Worm (Caenorhabditis elegans) whole organism, young adult: ENCODE data around the gene C02F5.10.
A peak's percentile ranks its signal among the peaks of the same experiment; 100 is the strongest.

Source experiments
- B0019.2 ChIP-seq: fragments of 200-800 bp; sonication (Bioruptor generic); conservative IDR thresholded peaks from 2 replicates; pipeline ENCODE4 v1.3.6; 2022; ENCODE audit warnings: missing genetic modification reagents, missing genetic modification characterization, missing compliant biosample characterization
- C06A6.2 ChIP-seq: fragments of 200-800 bp; sonication (Bioruptor generic); conservative IDR thresholded peaks from 2 replicates; pipeline ENCODE4 v1.3.6; 2022; ENCODE audit warnings: missing genetic modification characterization, missing compliant biosample characterization
- F39B2.1 ChIP-seq: fragments of 200-800 bp; sonication (Bioruptor generic); IDR thresholded peaks from 2 replicates; pipeline ENCODE4 v1.3.6; 2022; ENCODE audit warnings: missing genetic modification reagents, missing genetic modification characterization, missing compliant biosample characterization
- F52B5.7 ChIP-seq: sonication (generic microtip); optimal IDR thresholded peaks from 2 replicates; lab custom pipeline; 2016; ENCODE audit warnings: mild to moderate bottlenecking, missing genetic modification characterization, missing compliant biosample characterization
- F55B11.4 ChIP-seq: sonication (generic microtip); optimal IDR thresholded peaks from 2 replicates; lab custom pipeline; 2016; ENCODE audit warnings: missing compliant biosample characterization, missing genetic modification characterization, borderline replicate concordance; ENCODE audit not compliant: insufficient read depth
- F57C9.4 ChIP-seq: sonication (generic microtip); optimal IDR thresholded peaks from 2 replicates; lab custom pipeline; 2017; ENCODE audit warnings: mild to moderate bottlenecking, missing genetic modification characterization, missing compliant biosample characterization
- K11D2.4 ChIP-seq: fragments of 200-800 bp; sonication (Bioruptor generic); IDR thresholded peaks from 2 replicates; pipeline ENCODE4 v1.3.6; 2022; ENCODE audit warnings: missing genetic modification reagents, missing genetic modification characterization, missing compliant biosample characterization
- K12H6.12 ChIP-seq: fragments of 200-800 bp; sonication (Bioruptor generic); optimal IDR thresholded peaks from 2 replicates; lab custom pipeline; 2018; ENCODE audit warnings: mild to moderate bottlenecking, missing genetic modification characterization, missing compliant biosample characterization
- ZK185.1 ChIP-seq: sonication (generic microtip); optimal IDR thresholded peaks from 2 replicates; lab custom pipeline; 2016; ENCODE audit warnings: mild to moderate bottlenecking, missing genetic modification characterization, missing compliant biosample characterization; ENCODE audit not compliant: poor library complexity, severe bottlenecking
- cebp-1 ChIP-seq, 2 experiments: fragments of 200-800 bp in 1 of 2; sonication (Bioruptor generic) in 1 of 2; sonication (generic microtip) in 1 of 2; IDR thresholded peaks in 1 of 2; optimal IDR thresholded peaks in 1 of 2; 2 replicates each; pipeline versions ENCODE4 v1.3.6 to Lab custom; 2017 to 2022; ENCODE audit warnings: missing compliant biosample characterization in 2 of 2, missing genetic modification characterization in 2 of 2, mild to moderate bottlenecking in 1 of 2, missing genetic modification reagents in 1 of 2, moderate library complexity in 1 of 2
- cebp-2 ChIP-seq: fragments of 200-800 bp; sonication (Bioruptor generic); IDR thresholded peaks from 2 replicates; pipeline ENCODE4 v1.3.6; 2022; ENCODE audit warnings: missing genetic modification characterization, missing compliant biosample characterization
- ceh-100 ChIP-seq: fragments of 200-800 bp; sonication (Bioruptor generic); IDR thresholded peaks from 2 replicates; pipeline ENCODE4 v1.3.6; 2022; ENCODE audit warnings: missing genetic modification reagents, missing genetic modification characterization, missing compliant biosample characterization
- ceh-58 ChIP-seq: fragments of 200-800 bp; sonication (Bioruptor generic); IDR thresholded peaks from 2 replicates; pipeline ENCODE4 v1.3.6; 2022; ENCODE audit warnings: missing genetic modification characterization, missing compliant biosample characterization
- die-1 ChIP-seq: sonication (generic microtip); optimal IDR thresholded peaks from 2 replicates; lab custom pipeline; 2016; ENCODE audit warnings: missing genotype, mild to moderate bottlenecking, missing genetic modification characterization, missing compliant biosample characterization
- dox-1 ChIP-seq: fragments of 200-800 bp; sonication (Bioruptor generic); IDR thresholded peaks from 2 replicates; pipeline ENCODE4 v1.3.6; 2022; ENCODE audit warnings: missing genetic modification reagents, missing genetic modification characterization, missing compliant biosample characterization
- dpl-1 ChIP-seq: fragments of 150-350 bp; optimal IDR thresholded peaks from 2 replicates; lab custom pipeline; 2014; ENCODE audit warnings: missing biosample characterization, missing genetic modification reagents, missing genetic modification characterization
- egrh-3 ChIP-seq: fragments of 200-800 bp; sonication (Bioruptor generic); IDR thresholded peaks from 2 replicates; pipeline ENCODE4 v1.3.6; 2022; ENCODE audit warnings: missing genetic modification reagents, missing genetic modification characterization, missing compliant biosample characterization
- ekl-4 ChIP-seq: fragments of 200-800 bp; sonication (Bioruptor generic); IDR thresholded peaks from 2 replicates; pipeline ENCODE4 v1.3.6; 2022; ENCODE audit warnings: missing genetic modification reagents, missing genetic modification characterization, missing compliant biosample characterization
- fkh-3 ChIP-seq: sonication (generic microtip); optimal IDR thresholded peaks from 2 replicates; lab custom pipeline; 2016; ENCODE audit warnings: mild to moderate bottlenecking, missing genetic modification characterization, missing compliant biosample characterization
- lag-1 ChIP-seq: fragments of 200-800 bp; sonication (Bioruptor generic); IDR thresholded peaks from 2 replicates; pipeline ENCODE4 v1.3.6; 2022; ENCODE audit warnings: missing genetic modification reagents, missing genetic modification characterization, missing compliant biosample characterization
- mxl-1 ChIP-seq: sonication (generic microtip); optimal IDR thresholded peaks from 2 replicates; lab custom pipeline; 2016; ENCODE audit warnings: missing genetic modification characterization, missing compliant biosample characterization
- nfya-1 ChIP-seq: sonication (generic microtip); optimal IDR thresholded peaks from 2 replicates; lab custom pipeline; 2017; ENCODE audit warnings: antibody characterized with exemption, missing compliant biosample characterization, missing genetic modification characterization, borderline replicate concordance; ENCODE audit not compliant: insufficient read depth
- nfyb-1 ChIP-seq: fragments of 200-800 bp; sonication (Bioruptor generic); IDR thresholded peaks from 2 replicates; pipeline ENCODE4 v1.3.6; 2022; ENCODE audit warnings: missing genetic modification reagents, missing genetic modification characterization, missing compliant biosample characterization
- nhr-80 ChIP-seq: sonication (generic microtip); optimal IDR thresholded peaks from 2 replicates; lab custom pipeline; 2016; ENCODE audit warnings: missing genetic modification characterization, missing compliant biosample characterization
- repo-1 ChIP-seq: sonication (generic microtip); optimal IDR thresholded peaks from 2 replicates; lab custom pipeline; 2017; ENCODE audit warnings: mild to moderate bottlenecking, missing genetic modification characterization, missing compliant biosample characterization
- snpc-1.3 ChIP-seq: sonication (generic microtip); optimal IDR thresholded peaks from 2 replicates; lab custom pipeline; 2017; ENCODE audit warnings: missing genetic modification characterization, mild to moderate bottlenecking, missing compliant biosample characterization, antibody characterized with exemption, moderate library complexity, missing genotype, missing genetic modification reagents; ENCODE audit not compliant: insufficient read depth
- tbp1 ChIP-seq: fragments of 200-800 bp; sonication (Bioruptor generic); optimal IDR thresholded peaks from 2 replicates; lab custom pipeline; 2018; ENCODE audit warnings: mild to moderate bottlenecking, missing genetic modification characterization, missing compliant biosample characterization
- tlf-1 ChIP-seq: fragments of 200-800 bp; sonication (Bioruptor generic); optimal IDR thresholded peaks from 2 replicates; lab custom pipeline; 2018; ENCODE audit warnings: mild to moderate bottlenecking, missing genetic modification characterization, missing compliant biosample characterization
- unc-62 ChIP-seq: fragments of 150-350 bp; optimal IDR thresholded peaks from 2 replicates; lab custom pipeline; 2014; ENCODE audit warnings: missing biosample characterization, missing genetic modification reagents, missing genetic modification characterization
- zfh-2 ChIP-seq: fragments of 200-800 bp; sonication (Bioruptor generic); conservative IDR thresholded peaks from 2 replicates; pipeline ENCODE4 v1.3.6; 2022; ENCODE audit warnings: missing genetic modification reagents, missing genetic modification characterization, missing compliant biosample characterization
- ztf-18 ChIP-seq: sonication (generic microtip); optimal IDR thresholded peaks from 2 replicates; lab custom pipeline; 2016; ENCODE audit warnings: missing genotype, mild to moderate bottlenecking, missing genetic modification characterization, missing compliant biosample characterization
- ztf-22 ChIP-seq: fragments of 200-800 bp; sonication (Bioruptor generic); optimal IDR thresholded peaks from 2 replicates; lab custom pipeline; 2018; ENCODE audit warnings: mild to moderate bottlenecking, missing genetic modification characterization, moderate library complexity, missing compliant biosample characterization

C02F5.10 gene

DNA sequence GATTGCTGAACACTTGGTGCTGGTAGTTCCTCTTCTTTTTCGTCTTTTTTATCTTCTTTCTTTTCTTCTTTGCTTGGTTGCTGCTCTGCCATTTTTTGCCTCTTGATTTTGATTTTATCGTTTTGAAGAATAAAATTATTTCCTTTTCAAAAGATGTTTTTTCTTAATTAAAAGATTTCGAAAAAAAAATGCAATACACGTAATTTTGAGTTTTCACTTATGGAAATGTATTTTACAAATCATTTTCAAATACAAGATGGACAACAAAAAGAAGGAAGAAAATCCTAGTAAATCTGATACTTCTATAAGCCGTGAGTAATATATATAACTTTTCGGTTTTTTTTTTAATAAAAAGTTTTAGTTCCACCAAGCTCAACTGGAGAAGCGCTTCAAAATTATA is at the start of gene C02F5.10, which contains the start of gene C02F5.2:
TSS of gene C02F5.10 (minus strand) at position 101 of the 400 bp plus-strand sequence.
TSS of gene C02F5.2 (plus strand) at position 239 of the 400 bp plus-strand sequence.
- no peak for TF ChIP-seq cebp-1 (GFP tag; IDR thresholded peaks at IDR 0.05; lab: Robert Waterston, UW)
- TF ChIP-seq cebp-1 (tag; optimal IDR thresholded peaks at IDR 0.05; lab: Kevin White, UChicago) = no peak
- TF ChIP-seq mxl-1 (tag; lab: Kevin White, UChicago) = no peak
- TF ChIP-seq cebp-2 (GFP tag; lab: Robert Waterston, UW) = no peak
- no peak for TF ChIP-seq tbp1 (GFP tag; lab: Kevin White, UChicago)
- TF ChIP-seq snpc-1.3 (tag; lab: Kevin White, UChicago) = no peak
- TF ChIP-seq lag-1 (GFP tag; lab: Robert Waterston, UW) = no peak
- TF ChIP-seq F57C9.4 (tag; lab: Kevin White, UChicago) = no peak
- no peak for TF ChIP-seq ceh-100 (GFP tag; lab: Robert Waterston, UW)
- TF ChIP-seq repo-1 (tag; lab: Kevin White, UChicago) = no peak
- TF ChIP-seq tlf-1 = no peak
- TF ChIP-seq ZK185.1 = no peak
- no peak for TF ChIP-seq ztf-22 (GFP tag; lab: Kevin White, UChicago)

DNA sequence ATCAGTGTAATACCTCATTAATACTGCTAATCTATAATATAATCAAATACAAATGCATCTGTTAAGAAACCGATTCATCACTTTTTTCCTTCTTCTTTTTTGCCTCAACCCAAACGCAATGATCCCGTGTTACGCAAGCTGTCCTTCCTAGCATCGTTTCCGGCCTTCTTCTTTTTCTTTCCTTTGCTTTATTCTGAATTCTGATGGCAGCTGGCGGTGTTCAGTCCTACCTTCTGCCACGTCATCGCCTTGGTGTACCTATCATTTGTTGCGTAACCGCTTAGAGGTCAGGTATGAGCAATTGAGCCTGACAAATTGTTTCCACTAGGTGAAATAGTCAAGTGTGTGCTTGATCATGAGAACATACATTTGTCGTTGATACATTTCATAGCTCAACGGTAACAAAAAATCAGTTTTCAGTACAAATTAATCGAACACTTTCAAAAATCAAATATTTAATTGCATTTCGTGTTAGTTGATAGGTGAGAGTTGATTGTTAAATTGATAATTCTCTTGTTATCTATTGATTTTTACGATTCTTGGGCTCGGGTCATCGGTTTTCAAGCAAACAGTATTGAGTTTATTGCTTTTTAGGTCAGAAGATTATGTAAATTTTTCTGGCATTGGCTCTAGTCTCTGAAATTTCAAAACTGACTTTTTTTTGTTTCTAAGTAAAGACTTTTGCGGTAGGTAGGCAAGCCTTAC is 49.1 kb upstream of the C02F5.10 start:
- no peak for TF ChIP-seq nfyb-1
- TF ChIP-seq zfh-2 (GFP tag; lab: Robert Waterston, UW) = no peak

DNA sequence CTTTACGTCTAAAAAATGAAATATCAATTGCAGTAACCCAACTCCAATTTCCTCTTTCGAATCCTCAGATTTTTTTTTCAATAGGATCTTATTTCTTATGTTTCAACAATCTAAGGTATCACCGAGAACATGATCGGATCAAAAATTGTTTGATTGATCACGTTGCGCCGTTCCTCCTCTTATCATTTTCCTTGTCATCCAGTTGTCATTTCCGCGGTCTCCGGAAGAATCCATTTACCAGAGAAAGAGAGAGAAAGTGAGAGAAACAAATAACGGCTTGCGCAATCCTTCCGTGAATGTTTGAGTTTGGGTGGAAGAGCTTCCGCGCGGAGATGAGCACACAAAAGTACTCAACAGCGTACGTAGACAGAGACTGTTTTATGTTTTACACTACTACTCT is 44.0 kb upstream of the C02F5.10 start:
- TF ChIP-seq nhr-80 (tag; lab: Kevin White, UChicago) (peak; percentile 68), C06A6.2 (no peak), unc-62 (GFP tag; lab: Kevin White, UChicago) (peak; percentile 42)

DNA sequence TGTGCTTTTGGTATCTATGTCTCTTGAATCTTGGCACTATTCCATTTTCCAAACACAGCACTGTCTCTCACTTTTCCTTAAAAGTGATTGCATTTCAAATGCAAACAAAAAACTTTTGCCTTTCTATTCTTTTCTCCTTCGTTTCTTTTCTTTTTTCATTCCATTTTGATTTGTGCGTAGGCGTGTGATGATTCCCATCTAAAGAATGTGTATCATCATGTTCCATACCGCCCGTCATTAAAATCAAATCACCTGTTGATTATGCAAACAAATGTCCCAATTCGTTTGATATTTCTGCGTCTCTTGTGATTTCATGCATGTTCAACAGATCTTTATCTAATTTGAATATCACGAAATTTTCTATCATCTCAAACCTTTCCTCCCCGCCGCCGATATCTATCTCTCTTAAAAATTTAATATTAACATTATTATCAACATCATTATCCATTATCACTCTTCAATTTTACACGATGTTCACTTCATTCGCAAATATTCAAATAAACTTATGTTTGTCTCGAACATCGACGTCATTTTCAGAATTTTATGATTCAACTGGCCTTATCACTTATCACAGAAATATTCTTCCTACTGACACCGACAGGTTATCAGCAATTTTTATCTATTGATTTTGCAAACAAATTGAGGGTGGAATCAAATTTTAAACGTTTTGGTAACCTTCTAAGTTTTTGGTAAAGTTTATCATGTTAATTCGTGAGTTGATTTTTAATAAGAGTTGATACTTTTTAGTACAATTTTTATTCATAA is 42.2 kb upstream of the C02F5.10 start:
- TF ChIP-seq K12H6.12 (tag; lab: Kevin White, UChicago) (no peak), nhr-80 (tag; lab: Kevin White, UChicago) (peak; percentile 60), dox-1 (0 out of 2 replicates have a peak, but pooled peaks have one; percentile 22), F57C9.4 (tag; lab: Kevin White, UChicago) (no peak)

DNA sequence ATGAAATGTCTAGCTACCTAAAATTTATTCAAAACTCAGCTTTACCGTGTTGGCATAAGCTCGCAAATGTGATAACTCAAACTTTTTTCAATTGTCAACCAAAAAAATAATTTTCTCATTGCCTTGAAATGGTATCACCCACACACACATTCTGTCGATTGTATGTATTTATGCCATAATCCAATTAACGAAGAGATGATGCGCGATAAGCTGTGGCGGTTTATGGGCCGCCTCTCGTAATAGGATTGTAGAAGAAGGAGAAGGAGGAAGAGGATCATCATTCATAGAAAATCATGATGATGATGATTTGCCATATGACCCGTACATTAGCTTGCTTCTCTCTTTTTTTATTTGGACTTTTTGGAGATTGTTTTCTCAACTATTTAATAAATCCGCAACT is 39.9 kb upstream of the C02F5.10 start:
- TF ChIP-seq fkh-3 (tag; lab: Kevin White, UChicago) (no peak), dpl-1 (no peak), K11D2.4 (GFP tag; lab: Robert Waterston, UW) (no peak), ceh-58 (GFP tag; lab: Robert Waterston, UW) (no peak), ekl-4 (no peak), egrh-3 (GFP tag; lab: Robert Waterston, UW) (no peak), mxl-1 (tag; lab: Kevin White, UChicago) (no peak), nfya-1 (tag; lab: Kevin White, UChicago) (no peak), B0019.2 (GFP tag; lab: Robert Waterston, UW) (no peak), ztf-18 (no peak), die-1 (tag; lab: Kevin White, UChicago) (no peak), F55B11.4 (tag; lab: Kevin White, UChicago) (no peak), F52B5.7 (tag; lab: Kevin White, UChicago) (no peak), F39B2.1 (GFP tag; lab: Robert Waterston, UW) (no peak)
